Worm (Caenorhabditis elegans): ENCODE data around the gene C05G5.5.
A peak's percentile ranks its signal among the peaks of the same experiment; 100 is the strongest.

ce11 chrX:14787557-14787932 lies 26.6 kb upstream of the C05G5.5 start:
- TF ChIP-seq ztf-4 (tag; optimal IDR thresholded peaks at IDR 0.05) (no peak), nhr-25 (tag; optimal IDR thresholded peaks at IDR 0.05) (no peak), fos-1 (tag; optimal IDR thresholded peaks at IDR 0.05) (peak; percentile 24), ama-1 (optimal IDR thresholded peaks at IDR 0.05) (no peak), unc-39 (tag; optimal IDR thresholded peaks at IDR 0.05) (no peak), lin-39 (tag; optimal IDR thresholded peaks at IDR 0.05) (no peak), nhr-237 (tag; optimal IDR thresholded peaks at IDR 0.05) (no peak), F13H6.1 (tag; optimal IDR thresholded peaks at IDR 0.05) (no peak), elt-3 (tag; optimal IDR thresholded peaks at IDR 0.05) (no peak)
